Fruit fly (Drosophila melanogaster): ENCODE results near the gene CanA-14F.
A peak's percentile ranks its signal among the peaks of the same experiment; 100 is the strongest.

CanA-14F gene

DNA sequence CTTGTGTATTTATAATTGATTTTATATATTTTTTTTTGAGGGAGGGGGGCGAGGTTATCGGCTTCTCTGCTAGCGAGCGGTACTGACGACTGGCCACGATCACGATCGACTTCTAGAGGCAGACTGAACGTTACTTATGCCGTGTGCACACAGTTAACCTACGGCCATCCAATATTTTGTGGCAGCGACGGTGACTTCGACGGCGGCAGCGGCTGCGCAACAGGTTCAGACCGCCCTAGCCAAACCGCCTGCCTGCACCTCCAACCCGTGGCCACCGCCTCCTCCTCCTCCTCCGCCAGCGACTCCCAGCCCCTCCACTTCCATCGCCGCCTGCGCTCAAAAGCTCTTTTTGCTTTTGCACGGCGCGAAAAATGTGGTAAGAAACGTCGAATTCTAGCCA, 34.5 kb upstream of the CanA-14F start, which contains the start of gene CG9782:
Gene CG9782, minus strand, starts transcription at position 128 of the 400 bp plus-strand sequence.
- TF ChIP-seq CG5204 (GFP tag; optimal IDR thresholded peaks at IDR 0.05) = no peak
- no peak for TF ChIP-seq toe (GFP tag; optimal IDR thresholded peaks at IDR 0.05)
- TF ChIP-seq CG14711 (tag; optimal IDR thresholded peaks at IDR 0.05) = no peak
- TF ChIP-seq CG33017 (tag; optimal IDR thresholded peaks at IDR 0.05) = no peak
- TF ChIP-seq CG11617 (GFP tag; optimal IDR thresholded peaks at IDR 0.05) = no peak
- no peak for TF ChIP-seq kay (GFP tag; ENCODE audit: borderline replicate concordance)

DNA sequence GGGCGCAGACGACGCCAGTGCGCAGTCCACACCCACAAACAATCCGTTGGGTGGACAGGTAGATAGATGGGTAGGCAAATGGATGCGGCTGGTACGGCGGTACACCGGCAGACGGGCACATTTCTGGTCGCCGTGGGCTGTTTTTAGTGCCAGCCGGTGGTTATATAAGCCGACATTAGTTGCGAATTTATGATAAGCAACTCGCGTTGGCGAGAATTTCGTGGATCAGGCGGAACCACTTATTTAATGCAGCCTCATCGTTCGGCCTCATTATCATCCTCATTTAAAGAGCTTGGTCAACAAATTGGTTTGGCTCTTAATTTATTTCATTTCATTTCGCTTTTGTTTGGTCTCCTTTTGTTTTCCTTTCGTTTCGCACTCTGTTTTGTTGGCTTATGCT, 31.8 kb upstream of the CanA-14F start:
- no peak for TF ChIP-seq pad (GFP tag; optimal IDR thresholded peaks at IDR 0.05)
- TF ChIP-seq CG5204 (GFP tag; optimal IDR thresholded peaks at IDR 0.05) = no peak
- no peak for TF ChIP-seq Mnt (GFP tag; optimal IDR thresholded peaks at IDR 0.05)
- no peak for TF ChIP-seq Hr96 (GFP tag; optimal IDR thresholded peaks at IDR 0.05)
- TF ChIP-seq Crg-1 (GFP tag; optimal IDR thresholded peaks at IDR 0.05) = no peak
- TF ChIP-seq cnc (optimal IDR thresholded peaks at IDR 0.05) = no peak
- no peak for TF ChIP-seq CG14711 (tag; optimal IDR thresholded peaks at IDR 0.05)
- TF ChIP-seq CG12768 (GFP tag; optimal IDR thresholded peaks at IDR 0.05) = no peak
- no peak for TF ChIP-seq toe (GFP tag; optimal IDR thresholded peaks at IDR 0.05)
- no peak for TF ChIP-seq CG1620 (GFP tag; optimal IDR thresholded peaks at IDR 0.05)

DNA sequence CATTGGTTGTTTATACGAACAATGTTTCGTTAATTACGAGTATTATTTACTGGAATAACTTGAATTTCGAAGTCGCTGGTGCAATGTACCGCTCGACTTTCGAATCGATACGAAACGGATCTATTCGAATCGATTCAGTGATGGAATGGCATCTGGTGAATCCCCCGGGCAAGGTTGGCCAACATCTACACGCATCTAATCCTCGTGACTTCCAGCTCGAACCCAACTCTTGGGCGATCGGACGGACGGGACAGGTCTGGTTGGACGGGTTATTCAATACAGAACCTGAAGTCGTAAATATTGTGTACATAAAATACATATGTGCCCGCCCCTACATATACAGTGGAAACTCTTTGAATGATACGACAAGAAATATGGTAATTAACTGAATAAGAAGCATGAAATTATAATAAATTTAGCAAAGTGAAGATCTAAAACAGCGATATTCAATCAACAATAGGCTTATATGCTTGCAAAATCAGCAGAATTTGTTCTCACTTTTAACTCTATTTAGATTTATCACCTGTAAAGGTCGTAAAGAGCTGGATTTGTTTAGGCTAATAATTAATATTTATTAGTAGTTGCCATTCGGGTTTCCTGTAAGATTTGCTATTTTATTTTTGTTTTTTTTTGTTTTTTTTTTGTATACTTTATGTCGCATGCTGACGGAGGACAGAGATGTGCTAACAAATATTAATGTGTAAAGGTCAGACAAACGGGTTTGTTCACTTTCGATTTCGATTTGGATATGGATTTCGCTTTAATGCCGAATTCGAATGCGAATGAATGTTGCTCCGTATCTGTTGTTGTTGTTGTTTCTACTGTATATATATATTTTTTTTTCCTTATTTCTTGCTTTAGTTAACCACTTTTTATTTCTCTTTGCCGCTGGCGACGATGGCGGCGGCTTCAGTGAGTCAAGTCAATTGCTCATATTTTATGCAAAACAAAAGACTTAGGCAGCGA, 30.1 kb upstream of the CanA-14F start:
- TF ChIP-seq CG5204 (GFP tag; optimal IDR thresholded peaks at IDR 0.05) (no peak), cic (GFP tag; optimal IDR thresholded peaks at IDR 0.05) (no peak)

DNA sequence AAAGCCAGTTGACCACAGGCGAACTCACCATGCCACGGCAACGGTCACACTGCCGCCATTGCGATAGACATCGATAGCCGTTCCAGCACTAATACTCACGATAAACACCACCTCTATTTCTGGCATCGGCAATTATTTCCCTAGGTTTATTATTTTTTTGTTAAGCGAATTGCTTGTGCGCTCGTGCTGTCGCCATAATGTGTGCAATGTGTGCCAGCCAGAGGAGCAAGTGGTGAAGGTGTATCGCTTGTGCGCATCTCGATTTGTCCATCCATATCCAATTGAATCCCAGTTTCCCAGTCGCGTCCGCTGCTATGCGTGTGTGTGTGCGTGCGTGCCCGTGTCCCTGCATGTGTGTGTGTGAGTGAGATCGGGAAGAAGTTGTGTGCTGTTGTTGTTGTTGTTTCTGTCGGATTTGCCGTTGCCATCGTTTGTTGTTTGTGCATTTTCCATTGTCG, 23.7 kb upstream of the CanA-14F start, which contains the start of gene mbt:
Gene mbt, plus strand, starts transcription at position 85 of the 458 bp plus-strand sequence.
- TF ChIP-seq CG1620 (GFP tag; optimal IDR thresholded peaks at IDR 0.05) (peak; percentile 31), cic (GFP tag; optimal IDR thresholded peaks at IDR 0.05) (no peak), Crg-1 (GFP tag; optimal IDR thresholded peaks at IDR 0.05) (peak; percentile 39), cnc (optimal IDR thresholded peaks at IDR 0.05) (no peak), Hr96 (GFP tag; optimal IDR thresholded peaks at IDR 0.05) (no peak), CG7101 (tag; optimal IDR thresholded peaks at IDR 0.05) (peak; percentile 18), CG11617 (GFP tag; optimal IDR thresholded peaks at IDR 0.05) (peak; percentile 29), bab1 (GFP tag; optimal IDR thresholded peaks at IDR 0.05) (peak; percentile 30), CG14711 (tag; optimal IDR thresholded peaks at IDR 0.05) (no peak), toe (GFP tag; optimal IDR thresholded peaks at IDR 0.05) (no peak), Clk (GFP tag; optimal IDR thresholded peaks at IDR 0.05) (no peak), CG7045 (GFP tag; optimal IDR thresholded peaks at IDR 0.05) (no peak), CG33017 (tag; optimal IDR thresholded peaks at IDR 0.05) (peak; percentile 6), tj (GFP tag; optimal IDR thresholded peaks at IDR 0.05) (peak; percentile 43), CG5204 (GFP tag; optimal IDR thresholded peaks at IDR 0.05) (no peak), CG12768 (GFP tag; optimal IDR thresholded peaks at IDR 0.05) (no peak), Mnt (GFP tag; optimal IDR thresholded peaks at IDR 0.05) (peak; percentile 51), pad (GFP tag; optimal IDR thresholded peaks at IDR 0.05) (peak; percentile 42), kay (GFP tag; ENCODE audit: borderline replicate concordance) (no peak), ovo (GFP tag; optimal IDR thresholded peaks at IDR 0.05) (no peak)

DNA sequence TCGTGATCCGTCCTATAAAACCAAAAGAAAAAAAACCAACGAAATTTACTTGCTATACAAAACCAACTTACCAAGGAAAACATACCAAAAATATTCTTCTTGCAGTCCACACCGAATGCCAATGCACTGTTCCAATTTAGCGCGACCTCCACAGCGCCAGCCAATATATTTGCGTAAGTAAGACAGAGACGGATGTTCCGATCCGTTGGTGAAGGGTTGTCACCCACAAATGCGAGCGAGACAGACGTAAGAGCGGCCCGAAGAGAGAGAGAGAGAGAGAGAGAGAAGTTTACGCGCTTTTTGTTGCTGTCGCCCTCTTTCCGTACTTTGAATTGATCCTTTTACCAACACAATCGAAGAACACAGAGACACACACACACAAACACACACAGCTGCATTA, 20.9 kb upstream of the CanA-14F start:
- no peak for TF ChIP-seq CG5204 (GFP tag; optimal IDR thresholded peaks at IDR 0.05)
- peak; percentile 71 for TF ChIP-seq CG14711 (tag; optimal IDR thresholded peaks at IDR 0.05)

DNA sequence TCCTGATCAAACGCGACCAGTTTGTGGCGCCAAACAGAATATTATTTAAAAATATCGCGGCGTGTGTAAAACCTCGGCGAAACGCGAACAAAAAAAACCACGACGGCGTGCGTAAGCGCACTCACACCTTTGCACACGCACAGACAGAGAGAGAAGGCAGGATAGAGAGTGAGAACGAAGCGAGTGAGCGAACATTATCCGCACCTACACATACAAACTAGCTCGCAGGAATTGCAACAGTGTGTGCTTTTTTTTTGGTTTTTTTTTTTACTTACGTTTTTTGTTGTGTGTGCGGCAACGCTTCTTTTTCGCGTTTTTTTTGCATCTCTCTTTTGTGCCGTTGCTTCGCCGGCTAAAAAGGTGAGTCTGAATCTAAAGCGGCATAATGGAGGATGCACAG, 12.8 kb upstream of the CanA-14F start:
- TF ChIP-seq cic (GFP tag; optimal IDR thresholded peaks at IDR 0.05) (peak; percentile 77), Hr96 (GFP tag; optimal IDR thresholded peaks at IDR 0.05) (no peak), Mnt (GFP tag; optimal IDR thresholded peaks at IDR 0.05) (no peak), pad (GFP tag; optimal IDR thresholded peaks at IDR 0.05) (no peak), CG7101 (tag; optimal IDR thresholded peaks at IDR 0.05) (no peak), CG33017 (tag; optimal IDR thresholded peaks at IDR 0.05) (no peak), Clk (GFP tag; optimal IDR thresholded peaks at IDR 0.05) (no peak), Crg-1 (GFP tag; optimal IDR thresholded peaks at IDR 0.05) (no peak), CG7045 (GFP tag; optimal IDR thresholded peaks at IDR 0.05) (no peak), CG14711 (tag; optimal IDR thresholded peaks at IDR 0.05) (no peak), bab1 (GFP tag; optimal IDR thresholded peaks at IDR 0.05) (no peak), CG11617 (GFP tag; optimal IDR thresholded peaks at IDR 0.05) (no peak), kay (GFP tag; ENCODE audit: borderline replicate concordance) (no peak), CG12768 (GFP tag; optimal IDR thresholded peaks at IDR 0.05) (peak; percentile 45), ovo (GFP tag; optimal IDR thresholded peaks at IDR 0.05) (no peak), CG1620 (GFP tag; optimal IDR thresholded peaks at IDR 0.05) (no peak), CG5204 (GFP tag; optimal IDR thresholded peaks at IDR 0.05) (no peak), tj (GFP tag; optimal IDR thresholded peaks at IDR 0.05) (peak; percentile 29), toe (GFP tag; optimal IDR thresholded peaks at IDR 0.05) (no peak), cnc (optimal IDR thresholded peaks at IDR 0.05) (no peak)
